Worm (Caenorhabditis elegans) whole organism, L3 larva: ENCODE measurements around the gene oac-24.

Experiments used
- R02D3.7 ChIP-seq: fragments of 150-350 bp; optimal IDR thresholded peaks from 2 replicates; lab custom pipeline; 2014; ENCODE audit warnings: missing biosample characterization, missing genetic modification characterization
- ZK546.5 ChIP-seq: sonication (generic microtip); optimal IDR thresholded peaks from 2 replicates; lab custom pipeline; 2017; ENCODE audit warnings: missing biosample characterization, missing genetic modification characterization
- aly-2 ChIP-seq: fragments of 150-350 bp; optimal IDR thresholded peaks from 2 replicates; lab custom pipeline; 2014; ENCODE audit warnings: missing biosample characterization, missing genetic modification characterization
- ama-1 ChIP-seq: fragments of 150-350 bp; optimal IDR thresholded peaks from 2 replicates; lab custom pipeline; 2018
- ceh-16 ChIP-seq: sonication (generic microtip); optimal IDR thresholded peaks from 2 replicates; lab custom pipeline; 2017; ENCODE audit warnings: missing biosample characterization, missing genetic modification characterization
- ceh-28 ChIP-seq: fragments of 150-350 bp; optimal IDR thresholded peaks from 2 replicates; lab custom pipeline; 2014; ENCODE audit warnings: missing biosample characterization, missing genetic modification reagents, missing genetic modification characterization
- ceh-9 ChIP-seq: sonication (generic microtip); optimal IDR thresholded peaks from 2 replicates; lab custom pipeline; 2018; ENCODE audit warnings: missing biosample characterization, missing genetic modification characterization
- egl-5 ChIP-seq: fragments of 150-350 bp; optimal IDR thresholded peaks from 2 replicates; lab custom pipeline; 2017; ENCODE audit warnings: missing biosample characterization, missing genetic modification reagents, missing genetic modification characterization, inconsistent platforms
- elt-1 ChIP-seq: fragments of 150-350 bp; optimal IDR thresholded peaks from 2 replicates; lab custom pipeline; 2014; ENCODE audit warnings: missing biosample characterization, missing genetic modification characterization
- elt-2 ChIP-seq: sonication (generic microtip); optimal IDR thresholded peaks from 2 replicates; lab custom pipeline; 2016; ENCODE audit warnings: missing genetic modification reagents, mild to moderate bottlenecking, missing genetic modification characterization, missing compliant biosample characterization
- elt-3 ChIP-seq, 3 experiments: fragments of 150-350 bp in 1 of 3; sonication (generic microtip) in 2 of 3; optimal IDR thresholded peaks; 2 replicates in 2 of 3; 4 replicates in 1 of 3; lab custom pipeline; 2014 to 2017; ENCODE audit warnings: missing biosample characterization in 3 of 3, missing genetic modification characterization in 3 of 3
- eor-1 ChIP-seq, 2 experiments: fragments of 150-350 bp; optimal IDR thresholded peaks; 2 replicates each; lab custom pipeline; 2014 to 2018; ENCODE audit warnings: missing biosample characterization in 2 of 2, missing genetic modification characterization in 2 of 2
- fkh-10 ChIP-seq: sonication (generic microtip); optimal IDR thresholded peaks from 2 replicates; lab custom pipeline; 2017; ENCODE audit warnings: missing biosample characterization, missing genetic modification reagents, missing genetic modification characterization
- jun-1 ChIP-seq: fragments of 150-350 bp; optimal IDR thresholded peaks from 2 replicates; lab custom pipeline; 2014; ENCODE audit warnings: missing biosample characterization, missing genetic modification reagents, missing genetic modification characterization
- lin-39 ChIP-seq: fragments of 150-350 bp; optimal IDR thresholded peaks from 2 replicates; lab custom pipeline; 2018; ENCODE audit warnings: missing biosample characterization, missing genetic modification reagents, missing genetic modification characterization
- mdl-1 ChIP-seq: fragments of 150-350 bp; optimal IDR thresholded peaks from 2 replicates; lab custom pipeline; 2014; ENCODE audit warnings: missing biosample characterization, missing genetic modification characterization
- mml-1 ChIP-seq: fragments of 150-350 bp; sonication (generic microtip); optimal IDR thresholded peaks from 3 replicates; lab custom pipeline; 2014; ENCODE audit warnings: missing biosample characterization, missing genetic modification characterization
- nfya-1 ChIP-seq: sonication (generic microtip); optimal IDR thresholded peaks from 2 replicates; lab custom pipeline; 2017; ENCODE audit warnings: missing genetic modification characterization, mild to moderate bottlenecking, missing compliant biosample characterization, antibody characterized with exemption, moderate library complexity; ENCODE audit not compliant: insufficient read depth
- nhr-11 ChIP-seq: fragments of 150-350 bp; optimal IDR thresholded peaks from 2 replicates; lab custom pipeline; 2014; ENCODE audit warnings: missing biosample characterization, missing genetic modification characterization
- nhr-237 ChIP-seq: fragments of 150-350 bp; optimal IDR thresholded peaks from 2 replicates; lab custom pipeline; 2014; ENCODE audit warnings: missing biosample characterization, missing genetic modification characterization
- nhr-25 ChIP-seq: sonication (generic microtip); optimal IDR thresholded peaks from 2 replicates; lab custom pipeline; 2017; ENCODE audit warnings: missing biosample characterization, missing genetic modification characterization
- nhr-28 ChIP-seq: fragments of 150-350 bp; optimal IDR thresholded peaks from 2 replicates; lab custom pipeline; 2014; ENCODE audit warnings: missing biosample characterization, missing genetic modification characterization
- nhr-43 ChIP-seq: sonication (generic microtip); optimal IDR thresholded peaks from 2 replicates; lab custom pipeline; 2016; ENCODE audit warnings: mild to moderate bottlenecking, missing genetic modification characterization, missing compliant biosample characterization; ENCODE audit not compliant: poor library complexity, severe bottlenecking
- nhr-67 ChIP-seq: fragments of 150-350 bp; optimal IDR thresholded peaks from 2 replicates; lab custom pipeline; 2014; ENCODE audit warnings: missing biosample characterization, missing genetic modification characterization
- nhr-77 ChIP-seq: fragments of 150-350 bp; optimal IDR thresholded peaks from 2 replicates; lab custom pipeline; 2014; ENCODE audit warnings: missing biosample characterization, missing genetic modification characterization
- pha-4 ChIP-seq: fragments of 150-350 bp; optimal IDR thresholded peaks from 2 replicates; lab custom pipeline; 2014; ENCODE audit warnings: missing biosample characterization, missing genetic modification reagents, missing genetic modification characterization
- pqm-1 ChIP-seq: fragments of 150-350 bp; optimal IDR thresholded peaks from 2 replicates; lab custom pipeline; 2017; ENCODE audit warnings: missing biosample characterization, missing genetic modification characterization, inconsistent platforms
- skn-1 ChIP-seq: fragments of 150-350 bp; optimal IDR thresholded peaks from 2 replicates; lab custom pipeline; 2014; ENCODE audit warnings: missing biosample characterization, missing genetic modification characterization
- snpc-4 ChIP-seq: fragments of 150-350 bp; optimal IDR thresholded peaks from 2 replicates; lab custom pipeline; 2014; ENCODE audit warnings: missing biosample characterization, missing genetic modification characterization
- tbx-2 ChIP-seq: sonication (generic microtip); optimal IDR thresholded peaks from 2 replicates; lab custom pipeline; 2016; ENCODE audit warnings: mild to moderate bottlenecking, missing genetic modification characterization, missing compliant biosample characterization
- unc-39 ChIP-seq: sonication (generic microtip); optimal IDR thresholded peaks from 4 replicates; lab custom pipeline; 2017; ENCODE audit warnings: missing biosample characterization, missing genetic modification characterization
- unc-62 ChIP-seq: fragments of 150-350 bp; sonication (generic microtip); optimal IDR thresholded peaks from 4 replicates; lab custom pipeline; 2014; ENCODE audit warnings: missing biosample characterization, missing genetic modification reagents, missing genetic modification characterization
- zag-1 ChIP-seq: fragments of 150-350 bp; optimal IDR thresholded peaks from 2 replicates; lab custom pipeline; 2014; ENCODE audit warnings: missing biosample characterization, missing genetic modification characterization
- ztf-11 ChIP-seq: fragments of 150-350 bp; optimal IDR thresholded peaks from 2 replicates; lab custom pipeline; 2014; ENCODE audit warnings: missing biosample characterization, missing genetic modification characterization
- ztf-4 ChIP-seq: fragments of 150-350 bp; optimal IDR thresholded peaks from 2 replicates; lab custom pipeline; 2014; ENCODE audit warnings: missing biosample characterization, missing genetic modification characterization

Gene oac-24

ce11 chrV:4694466-4695092 is 16.0 kb upstream of the oac-24 start:
- TF ChIP-seq nfya-1 (tag; lab: Kevin White, UChicago) (no peak), fkh-10 (no peak), nhr-11 (tag; lab: Kevin White, UChicago) (peak; percentile 68), lin-39 (peak; percentile 41), elt-1 (tag; lab: Kevin White, UChicago) (peak; percentile 80), ztf-4 (tag; lab: Kevin White, UChicago) (no peak)
- TF ChIP-seq, all 47 proteins: peak for 3

- TF ChIP-seq snpc-4 (tag; lab: Kevin White, UChicago): no peak
- no peak for TF ChIP-seq ceh-16 (tag; lab: Kevin White, UChicago)
- no peak for TF ChIP-seq nfya-1 (tag; lab: Kevin White, UChicago)
- no peak for TF ChIP-seq ama-1
- TF ChIP-seq pha-4 (tag; lab: Kevin White, UChicago): no peak
- no peak for TF ChIP-seq mml-1
- TF ChIP-seq nhr-11 (tag; lab: Kevin White, UChicago): no peak
- no peak for TF ChIP-seq mdl-1 (tag; lab: Kevin White, UChicago)
- TF ChIP-seq nhr-237 (tag; lab: Kevin White, UChicago): no peak
- TF ChIP-seq zag-1 (tag; lab: Kevin White, UChicago): no peak
- TF ChIP-seq unc-39 (tag; lab: Kevin White, UChicago): no peak
These were observed 11.9 kb upstream of the oac-24 start for ce11 chrV:4698675-4699074.

DNA sequence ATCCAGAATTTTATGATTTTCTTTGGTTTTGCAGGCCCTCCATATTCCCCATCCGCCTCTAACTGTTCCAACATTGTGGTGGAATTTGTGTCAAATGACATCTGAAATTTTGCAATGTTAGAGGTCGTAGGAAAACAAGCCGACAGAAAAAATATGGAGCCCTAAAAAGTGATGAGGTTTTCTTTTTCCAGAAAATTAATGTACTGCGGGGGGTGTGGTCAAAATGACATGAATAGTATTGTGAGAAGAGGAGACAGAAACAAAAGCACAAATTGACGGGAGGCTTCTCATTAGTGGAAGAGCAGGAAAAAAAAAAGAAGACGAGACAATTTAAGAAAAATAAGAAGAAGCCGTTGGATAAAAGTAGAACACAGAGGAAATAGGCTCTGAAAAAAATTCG is 10.4 kb upstream of the oac-24 start, which contains the start of gene ZC266.1:
ZC266.1 (minus strand) TSS at position 101 of the 400 bp plus-strand sequence.
- TF ChIP-seq ZK546.5 (no peak), elt-2 (no peak), nhr-25 (tag; lab: Kevin White, UChicago) (no peak), pha-4 (tag; lab: Kevin White, UChicago) (no peak), ceh-9 (tag; lab: Kevin White, UChicago) (no peak), skn-1 (tag; lab: Kevin White, UChicago) (no peak), nhr-77 (no peak), aly-2 (no peak), lin-39 (no peak), pqm-1 (tag; lab: Kevin White, UChicago) (no peak), ztf-4 (tag; lab: Kevin White, UChicago) (no peak), nhr-28 (no peak), ceh-28 (tag; lab: Kevin White, UChicago) (no peak), elt-3 (tag; optimal IDR thresholded peaks at IDR 0.05; lab: Kevin White, UChicago) (no peak), R02D3.7 (tag; lab: Kevin White, UChicago) (no peak), egl-5 (tag; lab: Kevin White, UChicago) (no peak)

DNA sequence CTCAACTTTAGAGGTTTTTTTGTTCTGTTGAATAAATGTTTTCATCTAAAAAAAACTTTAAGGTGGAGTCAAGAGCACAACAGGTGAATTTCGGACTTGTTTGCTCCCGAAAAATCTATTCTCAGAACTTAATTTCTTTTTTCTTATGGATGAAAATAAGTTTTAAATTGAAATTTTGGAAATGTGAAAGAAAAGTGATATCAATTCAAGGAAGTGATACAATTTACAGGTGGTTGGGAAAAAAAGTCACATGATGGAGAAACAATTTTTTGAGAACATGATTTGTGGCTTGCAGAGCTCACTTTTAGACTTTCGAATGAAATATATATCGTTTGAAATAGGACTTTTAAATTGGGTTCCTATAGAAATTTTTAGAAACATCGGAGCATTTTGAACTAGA is 2.9 kb upstream of the oac-24 start:
- TF ChIP-seq eor-1 (tag; optimal IDR thresholded peaks at IDR 0.05; lab: Kevin White, UChicago) (no peak), ztf-11 (no peak), nhr-77 (no peak), tbx-2 (no peak), jun-1 (tag; lab: Kevin White, UChicago) (no peak), nhr-43 (tag; lab: Kevin White, UChicago) (no peak), nhr-11 (tag; lab: Kevin White, UChicago) (no peak), fkh-10 (no peak)

DNA sequence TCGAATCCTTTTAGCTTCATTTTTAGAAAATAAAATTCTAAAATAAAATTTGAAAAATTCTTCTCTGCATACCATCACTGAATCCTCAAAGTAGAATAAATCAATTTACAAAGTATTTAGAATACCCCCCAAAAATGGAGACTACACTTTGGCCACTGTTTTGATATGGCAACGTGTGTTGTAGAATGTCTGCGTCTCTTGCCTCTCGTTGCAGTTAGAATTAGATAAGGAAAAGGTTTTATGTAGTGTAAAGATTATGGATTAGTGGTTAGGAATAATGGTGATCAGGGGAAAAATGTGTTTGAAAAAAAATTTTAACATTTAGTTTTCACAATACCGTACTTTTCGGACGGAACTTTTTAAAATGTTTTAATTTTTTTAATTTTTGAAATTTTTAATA is 9.4 kb downstream of the oac-24 start, which contains the start of gene prx-6:
prx-6 (minus strand) TSS at position 129 of the 400 bp plus-strand sequence.
- TF ChIP-seq pqm-1 (tag; lab: Kevin White, UChicago): peak; percentile 50
- no peak for TF ChIP-seq mdl-1 (tag; lab: Kevin White, UChicago)
- no peak for TF ChIP-seq unc-62 (GFP tag; lab: Kevin White, UChicago)
- TF ChIP-seq elt-2: peak; percentile 78
- TF ChIP-seq ceh-9 (tag; lab: Kevin White, UChicago): no peak
- TF ChIP-seq nhr-25 (tag; lab: Kevin White, UChicago): no peak
- TF ChIP-seq nhr-43 (tag; lab: Kevin White, UChicago): no peak
- TF ChIP-seq unc-39 (tag; lab: Kevin White, UChicago): no peak
- no peak for TF ChIP-seq nhr-67 (tag; lab: Kevin White, UChicago)
